Worm (Caenorhabditis elegans): ENCODE measurements around the gene F46B3.15.

ce11 chrV:20600704-20601103 is 32.8 kb downstream of the F46B3.15 start:
- TF ChIP-seq nhr-77 (tag; optimal IDR thresholded peaks at IDR 0.05) (no peak), pha-4 (tag; optimal IDR thresholded peaks at IDR 0.05) (no peak), snpc-4 (tag; optimal IDR thresholded peaks at IDR 0.05) (no peak), nhr-28 (tag; optimal IDR thresholded peaks at IDR 0.05) (no peak), lin-15B (tag; optimal IDR thresholded peaks at IDR 0.05) (no peak)
